Worm (Caenorhabditis elegans) whole organism, L4/young adult: ENCODE measurements around the gene C45G9.4.

ENCODE experiments used
- dao-5 ChIP-seq: sonication (generic microtip); optimal IDR thresholded peaks from 2 replicates; lab custom pipeline; 2016; ENCODE audit warnings: missing genotype, missing genetic modification characterization, moderate library complexity, missing compliant biosample characterization
- him-1 ChIP-seq: sonication (generic microtip); optimal IDR thresholded peaks from 2 replicates; lab custom pipeline; 2016; ENCODE audit warnings: missing genotype, missing genetic modification reagents, missing genetic modification characterization, missing compliant biosample characterization

DNA sequence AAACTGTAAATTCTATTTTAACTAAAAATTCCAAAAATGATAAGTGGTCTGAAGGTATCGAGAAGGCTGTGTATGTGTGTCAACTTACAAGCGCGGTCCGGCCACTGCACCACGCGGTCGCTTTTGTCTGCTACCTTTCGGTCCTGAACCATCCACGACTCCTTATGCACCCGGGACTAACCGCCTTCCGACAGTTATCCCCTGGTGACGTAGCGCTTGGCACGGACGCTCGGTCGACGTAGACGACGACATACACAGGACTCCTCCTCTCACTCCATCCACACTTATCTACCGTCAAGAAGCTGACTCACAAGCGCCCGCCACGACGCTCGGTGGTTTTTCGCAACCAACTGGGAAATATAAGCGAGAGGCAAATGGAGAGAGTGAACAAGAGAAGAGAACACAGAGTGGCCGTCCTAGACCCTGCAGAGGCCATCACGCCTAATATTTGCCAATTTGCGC is 31.1 kb upstream of the C45G9.4 start:
- TF ChIP-seq dao-5 (tag; lab: Kevin White, UChicago) (peak; percentile 78), him-1 (tag; lab: Kevin White, UChicago) (peak; percentile 81)
